Fruit fly (Drosophila melanogaster): ENCODE results near the gene Sgs4.

The Sgs4 gene

dm6 chrX:3297444-3298300, 47.8 kb downstream of the Sgs4 start (continued):
- TF ChIP-seq Hey (tag; optimal IDR thresholded peaks at IDR 0.05) = no peak
- TF ChIP-seq Xbp1 (GFP tag; optimal IDR thresholded peaks at IDR 0.05) = no peak
- no peak for TF ChIP-seq CG7556 (GFP tag; optimal IDR thresholded peaks at IDR 0.05)
- TF ChIP-seq CG6654 (GFP tag; optimal IDR thresholded peaks at IDR 0.05) = no peak
- TF ChIP-seq al (GFP tag; IDR thresholded peaks at IDR 0.05) = no peak
- no peak for TF ChIP-seq repo (GFP tag; optimal IDR thresholded peaks at IDR 0.05)
- TF ChIP-seq CG12236 (GFP tag; optimal IDR thresholded peaks at IDR 0.05) = no peak
- TF ChIP-seq Usf (GFP tag; optimal IDR thresholded peaks at IDR 0.05) = no peak
- TF ChIP-seq Hr78 (GFP tag; optimal IDR thresholded peaks at IDR 0.05) = peak in 1 of 2 experiments; percentile 83
- no peak for TF ChIP-seq CG6254 (GFP tag; optimal IDR thresholded peaks at IDR 0.05)
- TF ChIP-seq Fer3 (tag; optimal IDR thresholded peaks at IDR 0.05) = no peak
- TF ChIP-seq CG34376 (GFP tag; optimal IDR thresholded peaks at IDR 0.05) = peak; percentile 43
- TF ChIP-seq B-H1 (GFP tag; IDR thresholded peaks at IDR 0.05) = no peak
- TF ChIP-seq Chrac-16 (GFP tag; optimal IDR thresholded peaks at IDR 0.05) = peak; percentile 4
- TF ChIP-seq ham (GFP tag; IDR thresholded peaks at IDR 0.05) = no peak
- TF ChIP-seq Atf6 (GFP tag; IDR thresholded peaks at IDR 0.05) = no peak
- TF ChIP-seq Doc3 (GFP tag; IDR thresholded peaks at IDR 0.05; ENCODE audit: partially characterized antibody) = no peak
- TF ChIP-seq so (GFP tag; IDR thresholded peaks at IDR 0.05) = no peak
- no peak for TF ChIP-seq trem (tag; optimal IDR thresholded peaks at IDR 0.05)
- TF ChIP-seq Bdp1 (GFP tag; optimal IDR thresholded peaks at IDR 0.05) = no peak
- TF ChIP-seq knrl (GFP tag; IDR thresholded peaks at IDR 0.05; ENCODE audit: partially characterized antibody) = no peak
- TF ChIP-seq CG1832 (GFP tag; optimal IDR thresholded peaks at IDR 0.05) = no peak
- TF ChIP-seq HLHmδ (GFP tag; optimal IDR thresholded peaks at IDR 0.05) = no peak
- TF ChIP-seq Ptx1 (GFP tag; IDR thresholded peaks at IDR 0.05) = 0 out of 2 replicates have a peak, but pooled peaks have one; percentile 19
- peak; percentile 80 for TF ChIP-seq exex (tag; optimal IDR thresholded peaks at IDR 0.05)
- TF ChIP-seq HmgD (GFP tag; optimal IDR thresholded peaks at IDR 0.05) = no peak
- TF ChIP-seq ci (GFP tag; IDR thresholded peaks at IDR 0.05) = peak; percentile 45; the same call in 1 of the 3 replicates
- TF ChIP-seq CG2712 (tag; optimal IDR thresholded peaks at IDR 0.05) = no peak
- peak in 1 of 2 experiments; percentile 16 for TF ChIP-seq bsh (GFP tag; optimal IDR thresholded peaks at IDR 0.05)
- no peak for TF ChIP-seq odd (GFP tag; optimal IDR thresholded peaks at IDR 0.05)
- TF ChIP-seq CG13424 (tag; optimal IDR thresholded peaks at IDR 0.05) = no peak
- peak; percentile 31 for TF ChIP-seq Antp (GFP tag; optimal IDR thresholded peaks at IDR 0.05)
- TF ChIP-seq Atf-2 (GFP tag; optimal IDR thresholded peaks at IDR 0.05) = no peak
- TF ChIP-seq CG9876 (GFP tag; optimal IDR thresholded peaks at IDR 0.05) = no peak
- TF ChIP-seq CG4328 (GFP tag; optimal IDR thresholded peaks at IDR 0.05) = no peak
- TF ChIP-seq CkIIα-i1 (GFP tag; IDR thresholded peaks at IDR 0.05) = no peak
- TF ChIP-seq Sox100B (GFP tag; optimal IDR thresholded peaks at IDR 0.05) = peak; percentile 4
- no peak for TF ChIP-seq Fer1 (GFP tag; optimal IDR thresholded peaks at IDR 0.05)
- TF ChIP-seq CG2116 (GFP tag; optimal IDR thresholded peaks at IDR 0.05) = no peak
- no peak for TF ChIP-seq CG2199 (GFP tag; IDR thresholded peaks at IDR 0.05)
- TF ChIP-seq CoRest (tag; optimal IDR thresholded peaks at IDR 0.05) = peak; percentile 7
- TF ChIP-seq crol (GFP tag; IDR thresholded peaks at IDR 0.05) = no peak
- TF ChIP-seq HHEX (GFP tag; optimal IDR thresholded peaks at IDR 0.05) = no peak
- peak; percentile 34 for TF ChIP-seq CG11504 (tag; optimal IDR thresholded peaks at IDR 0.05)
- TF ChIP-seq CG42726 (GFP tag; IDR thresholded peaks at IDR 0.05; ENCODE audit: partially characterized antibody) = no peak
- peak in 1 of 2 experiments; percentile 27 for TF ChIP-seq dpn (GFP tag; optimal IDR thresholded peaks at IDR 0.05)
- TF ChIP-seq tio (GFP tag; optimal IDR thresholded peaks at IDR 0.05) = peak; percentile 27
- TF ChIP-seq vnd (GFP tag; IDR thresholded peaks at IDR 0.05; ENCODE audit: partially characterized antibody) = no peak

All from whole organism, embryonic.